Worm (Caenorhabditis elegans) whole organism, L1 larva: Measurements from ENCODE around the gene dnj-3.

Experiments
- alr-1 ChIP-seq: fragments of 200-800 bp; sonication (Bioruptor generic); optimal IDR thresholded peaks from 2 replicates; lab custom pipeline; 2018; ENCODE audit warnings: borderline replicate concordance, mild to moderate bottlenecking, missing genetic modification characterization, missing compliant biosample characterization
- aly-2 ChIP-seq: fragments of 150-350 bp; optimal IDR thresholded peaks from 2 replicates; lab custom pipeline; 2014; ENCODE audit warnings: missing biosample characterization, missing genetic modification characterization
- ama-1 ChIP-seq: fragments of 150-350 bp; optimal IDR thresholded peaks from 2 replicates; lab custom pipeline; 2014
- blmp-1 ChIP-seq: fragments of 150-350 bp; optimal IDR thresholded peaks from 2 replicates; lab custom pipeline; 2014; ENCODE audit warnings: missing biosample characterization, missing genetic modification characterization
- ceh-63 ChIP-seq: fragments of 200-800 bp; sonication (Bioruptor generic); optimal IDR thresholded peaks from 2 replicates; lab custom pipeline; 2018; ENCODE audit warnings: mild to moderate bottlenecking, missing genetic modification characterization, missing compliant biosample characterization
- ceh-8 ChIP-seq: fragments of 200-800 bp; sonication (Bioruptor generic); optimal IDR thresholded peaks from 2 replicates; lab custom pipeline; 2018; ENCODE audit warnings: mild to moderate bottlenecking, missing genetic modification characterization, moderate library complexity, missing compliant biosample characterization
- ceh-90 ChIP-seq: sonication (generic microtip); optimal IDR thresholded peaks from 2 replicates; lab custom pipeline; 2016; ENCODE audit warnings: missing genetic modification characterization, missing compliant biosample characterization
- dpl-1 ChIP-seq, 3 experiments: fragments of 150-350 bp in 2 of 3; sonication (generic microtip) in 1 of 3; optimal IDR thresholded peaks; 2 replicates each; lab custom pipeline; 2014 to 2017; ENCODE audit warnings: missing biosample characterization in 3 of 3, missing genetic modification characterization in 3 of 3, missing genetic modification reagents in 3 of 3
- efl-1 ChIP-seq, 4 experiments: fragments of 150-350 bp; optimal IDR thresholded peaks in 3 of 4; peaks in 1 of 4; 1 replicate in 1 of 4; 2 replicates in 3 of 4; lab custom pipeline; 2014; ENCODE audit warnings: missing biosample characterization in 2 of 4, missing genetic modification characterization in 2 of 4, missing genetic modification reagents in 2 of 4
- efl-3 ChIP-seq: fragments of 200-800 bp; sonication (Bioruptor generic); optimal IDR thresholded peaks from 2 replicates; lab custom pipeline; 2018; ENCODE audit warnings: mild to moderate bottlenecking, missing genetic modification characterization, missing compliant biosample characterization
- egl-13 ChIP-seq: sonication (generic microtip); optimal IDR thresholded peaks from 2 replicates; lab custom pipeline; 2016; ENCODE audit warnings: missing genotype, missing genetic modification reagents, missing genetic modification characterization, missing compliant biosample characterization
- fkh-10 ChIP-seq: sonication (generic microtip); optimal IDR thresholded peaks from 2 replicates; lab custom pipeline; 2017; ENCODE audit warnings: missing biosample characterization, missing genetic modification reagents, missing genetic modification characterization
- fkh-4 ChIP-seq: sonication (generic microtip); optimal IDR thresholded peaks from 2 replicates; lab custom pipeline; 2016; ENCODE audit warnings: missing compliant biosample characterization, missing genetic modification characterization, borderline replicate concordance
- fos-1 ChIP-seq: fragments of 150-350 bp; optimal IDR thresholded peaks from 2 replicates; lab custom pipeline; 2014; ENCODE audit warnings: missing biosample characterization, missing genetic modification characterization
- grh-1 ChIP-seq: fragments of 200-800 bp; sonication (Bioruptor generic); IDR thresholded peaks from 2 replicates; pipeline ENCODE4 v1.3.6; 2022; ENCODE audit warnings: missing genetic modification reagents, missing genetic modification characterization, missing compliant biosample characterization
- irx-1 ChIP-seq: sonication (generic microtip); optimal IDR thresholded peaks from 2 replicates; lab custom pipeline; 2016; ENCODE audit warnings: missing genetic modification characterization, missing compliant biosample characterization
- lin-13 ChIP-seq: fragments of 150-350 bp; optimal IDR thresholded peaks from 2 replicates; lab custom pipeline; 2014; ENCODE audit warnings: missing biosample characterization, missing genetic modification reagents, missing genetic modification characterization
- lin-14 ChIP-seq: fragments of 200-800 bp; sonication (Bioruptor generic); optimal IDR thresholded peaks from 2 replicates; lab custom pipeline; 2018; ENCODE audit warnings: mild to moderate bottlenecking, missing genetic modification characterization, moderate library complexity, missing compliant biosample characterization
- lin-35 ChIP-seq, 2 experiments: fragments of 150-350 bp; optimal IDR thresholded peaks; 2 replicates each; lab custom pipeline; 2014; ENCODE audit warnings: missing biosample characterization in 2 of 2, missing genetic modification characterization in 2 of 2, missing genetic modification reagents in 2 of 2
- mab-9 ChIP-seq: fragments of 200-800 bp; sonication (Bioruptor generic); IDR thresholded peaks from 2 replicates; pipeline ENCODE4 v1.3.6; 2022; ENCODE audit warnings: missing genetic modification reagents, missing genetic modification characterization, missing compliant biosample characterization
- mep-1 ChIP-seq: fragments of 150-350 bp; optimal IDR thresholded peaks from 2 replicates; lab custom pipeline; 2014; ENCODE audit warnings: missing biosample characterization, missing genetic modification characterization
- nhr-19 ChIP-seq: fragments of 200-800 bp; sonication (Bioruptor generic); conservative IDR thresholded peaks from 2 replicates; pipeline ENCODE4 v1.3.6; 2022; ENCODE audit warnings: missing genetic modification characterization, missing compliant biosample characterization
- nhr-20 ChIP-seq: sonication (generic microtip); optimal IDR thresholded peaks from 2 replicates; lab custom pipeline; 2016; ENCODE audit warnings: mild to moderate bottlenecking, missing genetic modification characterization, missing compliant biosample characterization
- nhr-47 ChIP-seq: sonication (generic microtip); optimal IDR thresholded peaks from 2 replicates; lab custom pipeline; 2016; ENCODE audit warnings: mild to moderate bottlenecking, missing genetic modification characterization, moderate library complexity, missing compliant biosample characterization
- nhr-71 ChIP-seq: sonication (generic microtip); optimal IDR thresholded peaks from 2 replicates; lab custom pipeline; 2016; ENCODE audit warnings: mild to moderate bottlenecking, missing genetic modification characterization, moderate library complexity, missing compliant biosample characterization
- nhr-76 ChIP-seq: sonication (generic microtip); optimal IDR thresholded peaks from 2 replicates; lab custom pipeline; 2017; ENCODE audit warnings: missing biosample characterization, missing genetic modification characterization
- nhr-84 ChIP-seq: sonication (generic microtip); optimal IDR thresholded peaks from 2 replicates; lab custom pipeline; 2017; ENCODE audit warnings: missing biosample characterization, missing genetic modification characterization
- nhr-85 ChIP-seq: sonication (generic microtip); peaks from one replicate; lab custom pipeline; 2016; ENCODE audit warnings: missing genetic modification characterization, inconsistent platforms, missing compliant biosample characterization
- nhr-90 ChIP-seq: sonication (generic microtip); optimal IDR thresholded peaks from 2 replicates; lab custom pipeline; 2016; ENCODE audit warnings: mild to moderate bottlenecking, missing genetic modification characterization, missing compliant biosample characterization; ENCODE audit not compliant: poor library complexity
- pqm-1 ChIP-seq: sonication (generic microtip); optimal IDR thresholded peaks from 3 replicates; lab custom pipeline; 2017; ENCODE audit warnings: missing biosample characterization, missing genetic modification characterization
- rnt-1 ChIP-seq: sonication (generic microtip); optimal IDR thresholded peaks from 2 replicates; lab custom pipeline; 2016; ENCODE audit warnings: mild to moderate bottlenecking, missing genetic modification characterization, moderate library complexity, missing compliant biosample characterization
- snpc-4 ChIP-seq: fragments of 150-350 bp; optimal IDR thresholded peaks from 2 replicates; lab custom pipeline; 2014; ENCODE audit warnings: missing biosample characterization, missing genetic modification characterization
- sox-4 ChIP-seq: sonication (generic microtip); optimal IDR thresholded peaks from 2 replicates; lab custom pipeline; 2016; ENCODE audit warnings: missing genetic modification characterization, missing compliant biosample characterization
- sup-37 ChIP-seq: fragments of 200-800 bp; sonication (Bioruptor generic); optimal IDR thresholded peaks from 2 replicates; lab custom pipeline; 2018; ENCODE audit warnings: mild to moderate bottlenecking, missing genetic modification characterization, missing compliant biosample characterization
- swsn-7 ChIP-seq: sonication (generic microtip); optimal IDR thresholded peaks from 2 replicates; lab custom pipeline; 2016; ENCODE audit warnings: missing genetic modification characterization, missing compliant biosample characterization
- tlp-1 ChIP-seq: fragments of 150-350 bp; optimal IDR thresholded peaks from 2 replicates; lab custom pipeline; 2014; ENCODE audit warnings: missing biosample characterization, missing genetic modification characterization
- unc-130 ChIP-seq: fragments of 150-350 bp; optimal IDR thresholded peaks from 2 replicates; lab custom pipeline; 2017; ENCODE audit warnings: missing biosample characterization, missing genetic modification characterization, inconsistent platforms
- unc-30 ChIP-seq: sonication (generic microtip); optimal IDR thresholded peaks from 2 replicates; lab custom pipeline; 2017; ENCODE audit warnings: missing biosample characterization, missing genetic modification characterization
- xbp-1 ChIP-seq: sonication (generic microtip); optimal IDR thresholded peaks from 2 replicates; lab custom pipeline; 2016; ENCODE audit warnings: missing genetic modification characterization, missing compliant biosample characterization
- zag-1 ChIP-seq: fragments of 150-350 bp; optimal IDR thresholded peaks from 2 replicates; lab custom pipeline; 2014; ENCODE audit warnings: missing biosample characterization, missing genetic modification characterization
- ztf-11 ChIP-seq, 2 experiments: sonication (generic microtip); optimal IDR thresholded peaks; 2 replicates each; lab custom pipeline; 2016 to 2017; ENCODE audit warnings: missing genetic modification characterization in 2 of 2, missing biosample characterization in 1 of 2, missing compliant biosample characterization in 1 of 2

dnj-3 gene

ce11 chrV:15068378-15068777 lies at the start of gene dnj-3:
TSS of gene dnj-3 (plus strand) at chrV:15068678.
- TF ChIP-seq fkh-4 (tag; lab: Kevin White, UChicago): no peak
- no peak for TF ChIP-seq blmp-1
- TF ChIP-seq egl-13: no peak
- no peak for TF ChIP-seq snpc-4 (tag; lab: Kevin White, UChicago)
- TF ChIP-seq efl-1 (optimal IDR thresholded peaks at IDR 0.05; lab: Kevin White, UChicago): no peak
- peak in 1 of 2 experiments; percentile 24 for TF ChIP-seq efl-1 (GFP tag; optimal IDR thresholded peaks at IDR 0.05 in 1 of 2; lab: Kevin White, UChicago)
- no peak for TF ChIP-seq ceh-8 (GFP tag; lab: Kevin White, UChicago)
- TF ChIP-seq unc-30 (tag; lab: Kevin White, UChicago): no peak
- TF ChIP-seq, all 84 proteins: peak for 1

DNA sequence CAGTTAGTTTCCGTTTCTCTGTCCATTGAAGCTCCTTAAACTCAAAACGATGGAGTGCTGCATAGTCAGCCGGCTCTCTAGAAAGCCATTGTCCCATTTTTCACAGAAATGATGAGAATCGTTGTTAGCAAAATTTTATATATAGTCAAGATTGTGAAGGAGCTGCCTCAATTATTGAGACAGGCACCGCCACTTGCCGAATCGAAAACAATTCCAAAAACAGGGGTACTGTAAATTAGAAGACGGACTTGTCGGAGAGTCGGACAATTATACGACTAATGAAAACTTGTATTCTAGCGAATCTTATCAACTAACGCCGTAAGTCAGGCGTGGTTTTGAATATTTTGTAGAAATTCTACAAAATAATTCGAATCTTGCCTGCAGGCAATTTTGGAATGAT lies 48.2 kb upstream of the dnj-3 start, which contains the start of gene F14H8.2:
F14H8.2 (minus strand) TSS at position 101 of the 400 bp plus-strand sequence.
- TF ChIP-seq alr-1 (tag; lab: Kevin White, UChicago): no peak
- TF ChIP-seq sup-37 (GFP tag; lab: Kevin White, UChicago): no peak
- no peak for TF ChIP-seq mab-9 (GFP tag; lab: Robert Waterston, UW)
- no peak for TF ChIP-seq blmp-1
- no peak for TF ChIP-seq efl-1 (optimal IDR thresholded peaks at IDR 0.05; lab: Kevin White, UChicago)
- peak in 1 of 2 experiments; percentile 59 for TF ChIP-seq efl-1 (GFP tag; optimal IDR thresholded peaks at IDR 0.05 in 1 of 2; lab: Kevin White, UChicago)
- TF ChIP-seq irx-1 (tag; lab: Kevin White, UChicago): no peak
- peak; percentile 1 for TF ChIP-seq ceh-8 (GFP tag; lab: Kevin White, UChicago)
- no peak for TF ChIP-seq pqm-1
- TF ChIP-seq tlp-1: no peak
- no peak for TF ChIP-seq swsn-7 (tag; lab: Kevin White, UChicago)
- no peak for TF ChIP-seq ama-1
- TF ChIP-seq, all 84 proteins: peak for 2

ce11 chrV:15020732-15021131 lies 47.7 kb upstream of the dnj-3 start, which contains the start of gene F14H8.5:
TSS of gene F14H8.5 (plus strand) at chrV:15021032.
- TF ChIP-seq ztf-11 (tag; optimal IDR thresholded peaks at IDR 0.05; lab: Kevin White, UChicago) (no peak), grh-1 (no peak), nhr-76 (tag; lab: Kevin White, UChicago) (no peak), lin-13 (GFP tag; lab: Kevin White, UChicago) (no peak), dpl-1 (GFP tag; optimal IDR thresholded peaks at IDR 0.05; lab: Kevin White, UChicago) (no peak), ceh-90 (tag; lab: Kevin White, UChicago) (no peak), fkh-4 (tag; lab: Kevin White, UChicago) (no peak)
- TF ChIP-seq, all 84 proteins: peak for 0

- TF ChIP-seq nhr-20 (tag; lab: Kevin White, UChicago) (no peak), ceh-8 (GFP tag; lab: Kevin White, UChicago) (peak; percentile 58)
These were observed 44.9 kb upstream of the dnj-3 start, which contains the start of gene F14H8.4 for ce11 chrV:15023544-15023943. TSS of gene F14H8.4 (plus strand) at chrV:15023844.

DNA sequence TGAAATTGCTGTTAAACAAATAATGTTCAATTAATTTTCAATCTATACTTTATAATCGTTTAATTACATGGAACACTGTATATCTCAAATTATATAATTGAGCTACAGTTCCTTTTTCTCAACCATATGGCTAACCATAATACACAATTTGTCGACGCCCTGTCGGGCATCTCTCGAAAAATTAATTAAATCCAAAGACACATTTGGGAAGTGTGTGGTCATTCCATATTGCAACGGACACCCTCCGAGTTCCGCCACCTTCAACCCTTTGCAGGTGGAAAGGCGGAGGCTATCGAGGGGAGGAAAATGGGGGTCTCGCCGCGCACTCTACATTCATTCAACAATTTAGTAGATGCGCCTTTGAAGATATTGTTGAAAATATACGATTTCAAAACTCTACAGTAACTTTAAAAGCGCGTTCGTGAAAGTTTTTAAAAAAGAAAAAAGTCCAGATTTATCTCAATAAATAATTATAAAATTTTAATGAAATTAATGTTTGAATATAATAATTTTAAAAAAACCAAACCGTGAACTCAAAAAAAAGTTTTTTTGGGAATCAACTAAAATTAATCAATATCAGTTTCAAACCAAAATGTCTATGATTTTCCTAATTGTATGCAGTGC lies 39.5 kb upstream of the dnj-3 start, which contains the start of gene F14H8.8:
F14H8.8 (plus strand) TSS at position 574 of the 624 bp plus-strand sequence.
- peak in 1 of 2 experiments; percentile 22 for TF ChIP-seq efl-1 (optimal IDR thresholded peaks at IDR 0.05; lab: Kevin White, UChicago)
- TF ChIP-seq efl-1 (GFP tag; optimal IDR thresholded peaks at IDR 0.05 in 1 of 2; lab: Kevin White, UChicago): no peak
- TF ChIP-seq nhr-90 (tag; lab: Kevin White, UChicago): peak; percentile 77
- no peak for TF ChIP-seq xbp-1 (tag; lab: Kevin White, UChicago)
- no peak for TF ChIP-seq zag-1
- no peak for TF ChIP-seq fkh-10 (GFP tag; lab: Kevin White, UChicago)
- peak; percentile 78 for TF ChIP-seq nhr-85 (tag; lab: Kevin White, UChicago)
- TF ChIP-seq alr-1 (tag; lab: Kevin White, UChicago): no peak
- TF ChIP-seq nhr-71 (tag; lab: Kevin White, UChicago): no peak
- no peak for TF ChIP-seq mep-1
- TF ChIP-seq fos-1 (tag; lab: Kevin White, UChicago): no peak
- peak; percentile 49; the same call in 1 of the 2 replicates for TF ChIP-seq grh-1
- no peak for TF ChIP-seq ama-1
- no peak for TF ChIP-seq aly-2 (tag; lab: Kevin White, UChicago)
- peak; percentile 55 for TF ChIP-seq nhr-47 (tag; lab: Kevin White, UChicago)
- TF ChIP-seq snpc-4 (tag; lab: Kevin White, UChicago): peak; percentile 97
- peak in 1 of 2 experiments; percentile 7 for TF ChIP-seq lin-35 (GFP tag; optimal IDR thresholded peaks at IDR 0.05; lab: Kevin White, UChicago)
- peak in 1 of 3 experiments; percentile 12 for TF ChIP-seq dpl-1 (GFP tag; optimal IDR thresholded peaks at IDR 0.05; lab: Kevin White, UChicago)
- TF ChIP-seq nhr-20 (tag; lab: Kevin White, UChicago): peak; percentile 35
- TF ChIP-seq lin-14 (GFP tag; lab: Kevin White, UChicago): no peak
- TF ChIP-seq unc-130 (tag; lab: Kevin White, UChicago): no peak
- TF ChIP-seq ceh-63 (GFP tag; lab: Kevin White, UChicago): no peak
- TF ChIP-seq efl-3 (GFP tag; lab: Kevin White, UChicago): no peak
- peak; percentile 43 for TF ChIP-seq swsn-7 (tag; lab: Kevin White, UChicago)
- TF ChIP-seq sox-4 (tag; lab: Kevin White, UChicago): no peak
- TF ChIP-seq nhr-84 (tag; lab: Kevin White, UChicago): no peak
- peak; percentile 69 for TF ChIP-seq nhr-19
- peak; percentile 22 for TF ChIP-seq rnt-1 (tag; lab: Kevin White, UChicago)
